Fruit fly (Drosophila melanogaster): Measurements from ENCODE around the gene ed.

The ed gene

dm6 chr2L:4080768-4081167, 49.6 kb downstream of the ed start (continued):
- TF ChIP-seq HLH54F (GFP tag; optimal IDR thresholded peaks at IDR 0.05) (peak; percentile 45), nerfin-1 (tag; optimal IDR thresholded peaks at IDR 0.05) (peak; percentile 32), Xrp1 (GFP tag; IDR thresholded peaks at IDR 0.05) (peak; percentile 75), Lim3 (GFP tag; IDR thresholded peaks at IDR 0.05) (peak; percentile 77), sim (GFP tag; IDR thresholded peaks at IDR 0.05) (peak; percentile 80), cwo (GFP tag; optimal IDR thresholded peaks at IDR 0.05) (peak; percentile 20), Lhr (GFP tag; optimal IDR thresholded peaks at IDR 0.05) (no peak), CG1529 (GFP tag; optimal IDR thresholded peaks at IDR 0.05) (peak; percentile 72), bigmax (GFP tag; optimal IDR thresholded peaks at IDR 0.05) (no peak), pb (GFP tag; optimal IDR thresholded peaks at IDR 0.05) (peak; percentile 70), Bdp1 (GFP tag; optimal IDR thresholded peaks at IDR 0.05) (peak; percentile 69), pho (GFP tag; optimal IDR thresholded peaks at IDR 0.05) (peak; percentile 48), CG30020 (tag; optimal IDR thresholded peaks at IDR 0.05) (no peak), CG15269 (tag; optimal IDR thresholded peaks at IDR 0.05) (peak; percentile 89), Ets65A (GFP tag) (peak; percentile 93), CG15601 (tag; optimal IDR thresholded peaks at IDR 0.05) (peak; percentile 17), her (GFP tag; optimal IDR thresholded peaks at IDR 0.05) (peak; percentile 60), CG9727 (GFP tag; optimal IDR thresholded peaks at IDR 0.05) (peak; percentile 32), Chrac-16 (GFP tag; optimal IDR thresholded peaks at IDR 0.05) (peak; percentile 74), Rx (GFP tag; IDR thresholded peaks at IDR 0.05) (peak; percentile 53), peb (GFP tag; IDR thresholded peaks at IDR 0.05) (peak; percentile 68), Nf-YC (tag; optimal IDR thresholded peaks at IDR 0.05) (peak; percentile 23), CG12071 (GFP tag; optimal IDR thresholded peaks at IDR 0.05) (peak; percentile 46), CG7786 (GFP tag; optimal IDR thresholded peaks at IDR 0.05) (peak; percentile 78), Xbp1 (GFP tag; optimal IDR thresholded peaks at IDR 0.05) (peak; percentile 70), Atf3 (GFP tag; optimal IDR thresholded peaks at IDR 0.05) (peak; percentile 76), pfk (GFP tag; optimal IDR thresholded peaks at IDR 0.05) (no peak), sima (GFP tag; optimal IDR thresholded peaks at IDR 0.05) (no peak)

DNA sequence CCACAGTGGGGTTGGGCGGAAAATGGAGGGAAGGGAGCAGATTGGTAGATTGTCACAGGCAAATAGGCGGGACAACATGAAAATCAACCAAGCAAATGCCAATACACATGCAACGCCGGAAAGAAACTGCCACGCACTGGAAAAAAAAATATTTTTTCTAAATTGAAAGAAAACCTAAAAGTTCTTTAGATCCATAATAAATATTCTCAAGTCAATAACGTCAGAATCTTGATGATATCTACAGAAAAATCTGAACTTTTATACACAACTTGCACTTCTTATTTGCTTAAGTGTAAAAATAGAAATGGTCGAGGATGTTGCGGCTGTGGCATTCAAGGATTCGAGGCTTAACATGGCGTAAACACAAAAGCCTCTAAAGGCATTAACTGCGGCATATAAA, 53.0 kb downstream of the ed start:
- TF ChIP-seq Asciz (GFP tag; optimal IDR thresholded peaks at IDR 0.05) (no peak), dmrt99B (tag; optimal IDR thresholded peaks at IDR 0.05) (peak; percentile 16), CG2712 (tag; optimal IDR thresholded peaks at IDR 0.05) (peak; percentile 21), CG2120 (GFP tag; optimal IDR thresholded peaks at IDR 0.05) (peak; percentile 38), dysf (GFP tag; IDR thresholded peaks at IDR 0.05) (peak; percentile 44; the same call in 1 of the 3 replicates), Sox102F (GFP tag; optimal IDR thresholded peaks at IDR 0.05) (peak; percentile 27), Dbx (GFP tag; IDR thresholded peaks at IDR 0.05) (0 out of 3 replicates have a peak, but pooled peaks have one; percentile 31), Xrp1 (GFP tag; IDR thresholded peaks at IDR 0.05) (0 out of 2 replicates have a peak, but pooled peaks have one; percentile 32), sisA (GFP tag; IDR thresholded peaks at IDR 0.05) (0 out of 2 replicates have a peak, but pooled peaks have one; percentile 26), CG6272 (GFP tag; IDR thresholded peaks at IDR 0.05) (no peak), CG1024 (GFP tag; IDR thresholded peaks at IDR 0.05) (no peak), lola (GFP tag; optimal IDR thresholded peaks at IDR 0.05) (no peak), ATbp (GFP tag; optimal IDR thresholded peaks at IDR 0.05) (no peak), CG13424 (tag; optimal IDR thresholded peaks at IDR 0.05) (peak; percentile 19), CG18599 (GFP tag; optimal IDR thresholded peaks at IDR 0.05) (peak; percentile 64), PHDP (tag; optimal IDR thresholded peaks at IDR 0.05) (peak; percentile 32), Deaf1 (tag; optimal IDR thresholded peaks at IDR 0.05) (peak; percentile 22), Ssrp (tag; optimal IDR thresholded peaks at IDR 0.05) (no peak), dpn (GFP tag; optimal IDR thresholded peaks at IDR 0.05) (no peak), schlank (tag; optimal IDR thresholded peaks at IDR 0.05) (no peak), hbn (GFP tag; IDR thresholded peaks at IDR 0.05; ENCODE audit: partially characterized antibody) (no peak), Adf1 (GFP tag; IDR thresholded peaks at IDR 0.05) (no peak), vvl (GFP tag; IDR thresholded peaks at IDR 0.05) (peak; percentile 18; the same call in 1 of the 2 replicates), CG11560 (tag; IDR thresholded peaks at IDR 0.05) (no peak), CG30020 (tag; optimal IDR thresholded peaks at IDR 0.05) (no peak)
